Fruit fly (Drosophila melanogaster): Measurements from ENCODE around the gene CG18281.
A peak's percentile ranks its signal among the peaks of the same experiment; 100 is the strongest.

The CG18281 gene

DNA sequence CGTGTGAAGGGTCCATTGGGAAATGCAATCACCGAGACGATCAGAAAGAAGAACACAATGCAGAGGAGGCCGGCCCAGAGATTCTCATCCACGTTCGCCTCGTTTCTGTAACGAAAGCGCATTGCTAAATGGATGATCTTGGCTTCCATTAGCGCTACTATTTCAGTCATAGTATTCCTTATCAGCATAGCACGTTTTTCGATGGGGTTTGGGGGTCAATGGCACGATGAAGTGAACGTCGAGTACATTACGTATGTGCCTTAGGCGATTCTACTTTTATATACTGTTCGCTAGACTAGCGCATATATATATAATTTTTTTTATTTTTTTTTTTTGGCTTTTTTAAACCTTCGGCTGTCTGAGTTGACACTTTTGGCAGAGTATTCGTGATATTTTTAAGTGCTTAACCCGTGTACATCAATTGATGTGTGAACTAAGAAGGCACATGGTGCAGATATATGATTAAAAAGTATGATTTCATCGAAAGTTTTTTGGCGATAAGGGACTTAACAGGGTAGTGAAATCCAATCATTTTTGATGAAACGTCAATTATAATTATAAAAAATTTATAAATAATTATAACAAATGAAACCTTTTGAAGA lies 24.9 kb downstream of the CG18281 start:
- TF ChIP-seq Hr83 (GFP tag; optimal IDR thresholded peaks at IDR 0.05; ENCODE audit: poor library complexity, severe bottlenecking) (no peak), sv (GFP tag; optimal IDR thresholded peaks at IDR 0.05) (no peak), lola (GFP tag; optimal IDR thresholded peaks at IDR 0.05) (no peak), N (GFP tag; optimal IDR thresholded peaks at IDR 0.05) (no peak), Myc (optimal IDR thresholded peaks at IDR 0.05) (no peak), fru (GFP tag; optimal IDR thresholded peaks at IDR 0.05) (no peak), Rel (GFP tag; optimal IDR thresholded peaks at IDR 0.05) (no peak), Rel (tag; optimal IDR thresholded peaks at IDR 0.05) (no peak)

dm6 chr3L:20525743-20526142 lies 26.1 kb downstream of the CG18281 start:
- TF ChIP-seq lola (GFP tag; optimal IDR thresholded peaks at IDR 0.05) (no peak), Hr78 (GFP tag; optimal IDR thresholded peaks at IDR 0.05) (no peak), ey (GFP tag; optimal IDR thresholded peaks at IDR 0.05) (no peak), Jra (GFP tag; optimal IDR thresholded peaks at IDR 0.05) (no peak), Mio (GFP tag; optimal IDR thresholded peaks at IDR 0.05) (no peak), Dfd (GFP tag; optimal IDR thresholded peaks at IDR 0.05) (no peak), br (GFP tag; optimal IDR thresholded peaks at IDR 0.05) (no peak), sage (GFP tag; optimal IDR thresholded peaks at IDR 0.05) (no peak), tai (GFP tag; optimal IDR thresholded peaks at IDR 0.05) (no peak), sv (GFP tag; optimal IDR thresholded peaks at IDR 0.05) (no peak), Myc (optimal IDR thresholded peaks at IDR 0.05) (no peak), foxo (GFP tag; optimal IDR thresholded peaks at IDR 0.05) (no peak), woc (GFP tag; optimal IDR thresholded peaks at IDR 0.05) (no peak), usp (GFP tag; optimal IDR thresholded peaks at IDR 0.05) (no peak), Rel (GFP tag; optimal IDR thresholded peaks at IDR 0.05) (no peak), Rel (tag; optimal IDR thresholded peaks at IDR 0.05) (no peak), N (GFP tag; optimal IDR thresholded peaks at IDR 0.05) (no peak), CrebA (GFP tag; optimal IDR thresholded peaks at IDR 0.05; ENCODE audit: borderline replicate concordance) (no peak), CG9705 (GFP tag; optimal IDR thresholded peaks at IDR 0.05) (no peak), brk (GFP tag; optimal IDR thresholded peaks at IDR 0.05) (no peak), HLH106 (tag; optimal IDR thresholded peaks at IDR 0.05) (no peak)

DNA sequence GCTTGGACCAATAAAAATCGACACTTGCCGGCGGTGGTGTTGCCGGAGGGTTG lies 26.3 kb downstream of the CG18281 start, which contains the start of gene Pss:
TSS of gene Pss (minus strand) at position 32 of the 53 bp plus-strand sequence.
- no peak for TF ChIP-seq CrebA (GFP tag; optimal IDR thresholded peaks at IDR 0.05; ENCODE audit: borderline replicate concordance)
- no peak for TF ChIP-seq Dif (GFP tag; optimal IDR thresholded peaks at IDR 0.05; ENCODE audit: partially characterized antibody)
- TF ChIP-seq usp (GFP tag; optimal IDR thresholded peaks at IDR 0.05): no peak
- no peak for TF ChIP-seq GATAd (GFP tag; optimal IDR thresholded peaks at IDR 0.05)
- TF ChIP-seq N (GFP tag; optimal IDR thresholded peaks at IDR 0.05): no peak
- TF ChIP-seq Hr78 (GFP tag; optimal IDR thresholded peaks at IDR 0.05): no peak
- no peak for TF ChIP-seq Hnf4 (GFP tag; optimal IDR thresholded peaks at IDR 0.05)
- no peak for TF ChIP-seq sv (GFP tag; optimal IDR thresholded peaks at IDR 0.05)

DNA sequence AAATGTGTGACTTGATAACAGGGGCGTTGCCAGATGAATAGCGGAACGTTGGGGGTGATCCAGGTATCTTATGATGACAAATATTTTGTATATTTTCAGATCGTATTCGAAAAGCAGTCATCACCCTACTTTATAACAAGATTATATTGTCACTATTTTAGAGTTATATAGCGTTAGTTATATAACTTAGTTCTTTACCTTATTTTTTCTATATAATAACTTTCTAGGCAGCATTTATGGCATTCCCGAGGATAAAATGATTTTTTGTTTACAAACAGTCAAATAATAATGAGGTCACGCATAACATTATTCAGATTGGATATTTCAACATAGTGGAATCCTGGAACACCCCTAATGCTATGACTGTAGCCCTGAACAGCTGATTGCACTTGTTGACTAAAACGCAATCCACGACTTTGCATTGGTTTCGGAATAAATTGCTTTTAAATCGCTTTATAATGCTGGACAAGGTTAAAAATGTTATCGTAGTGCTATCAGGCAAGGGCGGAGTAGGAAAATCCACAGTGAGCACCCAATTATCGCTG lies 26.6 kb downstream of the CG18281 start, which contains the start of gene Nubp2:
TSS of gene Nubp2 (plus strand) at position 381 of the 545 bp plus-strand sequence.
- TF ChIP-seq dl (GFP tag; optimal IDR thresholded peaks at IDR 0.05; ENCODE audit: insufficient read depth in 1 of 2, partially characterized antibody in 2 of 2) (no peak), CrebA (GFP tag; optimal IDR thresholded peaks at IDR 0.05; ENCODE audit: borderline replicate concordance) (no peak), Dif (GFP tag; optimal IDR thresholded peaks at IDR 0.05; ENCODE audit: partially characterized antibody) (no peak), N (GFP tag; optimal IDR thresholded peaks at IDR 0.05) (no peak), Mio (GFP tag; optimal IDR thresholded peaks at IDR 0.05) (peak; percentile 71), dsf (GFP tag; optimal IDR thresholded peaks at IDR 0.05; ENCODE audit: borderline replicate concordance) (peak; percentile 87), Hr78 (GFP tag; optimal IDR thresholded peaks at IDR 0.05) (no peak), jim (GFP tag; optimal IDR thresholded peaks at IDR 0.05) (no peak), GATAd (GFP tag; optimal IDR thresholded peaks at IDR 0.05) (no peak), Rel (GFP tag; optimal IDR thresholded peaks at IDR 0.05) (peak; percentile 27), Rel (tag; optimal IDR thresholded peaks at IDR 0.05) (peak; percentile 74), Hr83 (GFP tag; optimal IDR thresholded peaks at IDR 0.05; ENCODE audit: poor library complexity, severe bottlenecking) (peak; percentile 32), ey (GFP tag; optimal IDR thresholded peaks at IDR 0.05) (peak; percentile 95), pan (optimal IDR thresholded peaks at IDR 0.05) (no peak), Dfd (GFP tag; optimal IDR thresholded peaks at IDR 0.05) (no peak), tai (GFP tag; optimal IDR thresholded peaks at IDR 0.05) (no peak), Vsx2 (GFP tag; optimal IDR thresholded peaks at IDR 0.05; ENCODE audit: partially characterized antibody) (no peak), Jra (GFP tag; optimal IDR thresholded peaks at IDR 0.05) (peak; percentile 90), br (GFP tag; optimal IDR thresholded peaks at IDR 0.05) (peak; percentile 91), lola (GFP tag; optimal IDR thresholded peaks at IDR 0.05) (no peak), foxo (GFP tag; optimal IDR thresholded peaks at IDR 0.05) (peak in 1 of 2 experiments; percentile 96), h (GFP tag; optimal IDR thresholded peaks at IDR 0.05) (peak; percentile 95), rgr (GFP tag; optimal IDR thresholded peaks at IDR 0.05) (peak; percentile 95), sage (GFP tag; optimal IDR thresholded peaks at IDR 0.05) (peak; percentile 68), sv (GFP tag; optimal IDR thresholded peaks at IDR 0.05) (peak; percentile 93), woc (GFP tag; optimal IDR thresholded peaks at IDR 0.05) (peak; percentile 90), OdsH (GFP tag; optimal IDR thresholded peaks at IDR 0.05) (peak; percentile 92), HLH106 (tag; optimal IDR thresholded peaks at IDR 0.05) (peak; percentile 97), Myc (optimal IDR thresholded peaks at IDR 0.05) (peak; percentile 20), psq (GFP tag; optimal IDR thresholded peaks at IDR 0.05) (peak; percentile 91), Sp1 (GFP tag; optimal IDR thresholded peaks at IDR 0.05) (peak; percentile 95), usp (GFP tag; optimal IDR thresholded peaks at IDR 0.05) (no peak), CG32264 (GFP tag; optimal IDR thresholded peaks at IDR 0.05) (peak; percentile 59), CG9705 (GFP tag; optimal IDR thresholded peaks at IDR 0.05) (peak; percentile 96), fru (GFP tag; optimal IDR thresholded peaks at IDR 0.05) (peak; percentile 94), dmrt93B (GFP tag; optimal IDR thresholded peaks at IDR 0.05) (peak; percentile 95), Abd-B (GFP tag; optimal IDR thresholded peaks at IDR 0.05) (no peak), Hnf4 (GFP tag; optimal IDR thresholded peaks at IDR 0.05) (peak; percentile 93), brk (GFP tag; optimal IDR thresholded peaks at IDR 0.05) (peak; percentile 91)
